Worm (Caenorhabditis elegans) whole organism, mixed stage, embryonic: ENCODE data around the gene C05D9.7.

Source experiments
- lin-13 ChIP-seq: fragments of 150-350 bp; optimal IDR thresholded peaks from 2 replicates; lab custom pipeline; 2014; ENCODE audit warnings: missing biosample characterization, missing genetic modification characterization
- mab-5 ChIP-seq: fragments of 150-350 bp; optimal IDR thresholded peaks from 2 replicates; lab custom pipeline; 2014; ENCODE audit warnings: missing biosample characterization, missing genetic modification characterization
- nhr-76 ChIP-seq: sonication (generic microtip); optimal IDR thresholded peaks from 2 replicates; lab custom pipeline; 2017; ENCODE audit warnings: missing biosample characterization, missing genetic modification characterization
- ztf-11 ChIP-seq: fragments of 150-350 bp; optimal IDR thresholded peaks from 2 replicates; lab custom pipeline; 2014; ENCODE audit warnings: missing biosample characterization, missing genetic modification characterization

- no peak for TF ChIP-seq ztf-11 (tag; lab: Kevin White, UChicago)
- no peak for TF ChIP-seq mab-5
- peak; percentile 13 for TF ChIP-seq lin-13 (tag; lab: Kevin White, UChicago)
- TF ChIP-seq nhr-76 (tag; lab: Kevin White, UChicago) = no peak
Observed at ce11 chrX:1093154-1093553, 26.1 kb downstream of the C05D9.7 start.
